Fruit fly (Drosophila melanogaster): ENCODE measurements around the gene CG43736.

The CG43736 gene

DNA sequence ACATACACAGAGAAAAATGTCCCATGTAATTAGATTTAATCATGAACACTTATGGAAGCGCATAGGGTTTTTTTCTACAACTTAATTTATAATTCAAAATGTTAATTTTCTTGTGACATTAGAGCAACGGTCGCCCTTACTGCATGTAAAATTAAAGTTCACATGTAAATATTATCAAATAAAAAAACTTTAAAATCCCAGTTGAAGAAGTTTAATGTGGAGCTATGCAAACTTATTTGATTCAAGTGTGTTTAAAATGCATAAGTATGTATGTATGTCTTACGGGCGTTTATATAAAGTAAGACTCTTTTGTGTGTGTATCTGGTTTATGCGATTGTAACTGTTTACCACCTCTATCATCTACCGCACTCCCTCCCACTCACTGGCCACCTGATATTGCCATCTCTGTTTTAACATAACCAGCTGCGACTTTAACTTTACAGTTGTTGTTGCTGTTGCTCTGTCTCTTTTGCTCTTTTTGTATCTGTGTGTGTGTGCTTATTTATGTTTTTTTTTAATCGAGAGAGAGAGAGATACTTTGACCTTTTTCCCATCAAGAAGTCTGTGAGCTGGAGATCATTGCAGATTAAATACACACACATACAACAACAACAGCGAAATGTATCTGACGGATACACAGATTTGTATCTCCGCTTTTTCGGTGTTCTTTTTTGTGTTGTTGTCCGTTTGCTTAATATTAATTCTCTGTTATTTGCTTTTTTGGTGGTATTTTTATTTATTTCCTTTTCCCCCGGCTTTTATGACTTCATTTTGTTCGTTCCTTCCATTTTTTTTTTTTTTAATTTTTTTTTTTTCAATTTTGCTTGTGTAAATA lies 8.1 kb upstream of the CG43736 start:
- TF ChIP-seq ham (GFP tag; IDR thresholded peaks at IDR 0.05) (no peak), bigmax (GFP tag; optimal IDR thresholded peaks at IDR 0.05) (no peak), cg (GFP tag; optimal IDR thresholded peaks at IDR 0.05) (peak; percentile 93), z (GFP tag; IDR thresholded peaks at IDR 0.05) (no peak), gfzf (GFP tag; optimal IDR thresholded peaks at IDR 0.05) (no peak), NC2α (GFP tag; optimal IDR thresholded peaks at IDR 0.05) (peak; percentile 73), Myb (GFP tag; optimal IDR thresholded peaks at IDR 0.05) (peak; percentile 50), pros (GFP tag; optimal IDR thresholded peaks at IDR 0.05) (peak; percentile 89), Usf (GFP tag; optimal IDR thresholded peaks at IDR 0.05) (peak; percentile 62), CG2712 (tag; optimal IDR thresholded peaks at IDR 0.05) (peak; percentile 86), sim (GFP tag; IDR thresholded peaks at IDR 0.05) (peak; percentile 18; the same call in 1 of the 2 replicates), CG7786 (GFP tag; optimal IDR thresholded peaks at IDR 0.05) (peak; percentile 75), pho (GFP tag; optimal IDR thresholded peaks at IDR 0.05) (peak; percentile 70), sima (GFP tag; optimal IDR thresholded peaks at IDR 0.05) (peak; percentile 59), CrebB (tag; optimal IDR thresholded peaks at IDR 0.05) (peak; percentile 71), CG12236 (GFP tag; optimal IDR thresholded peaks at IDR 0.05) (peak; percentile 67), CG7987 (GFP tag; optimal IDR thresholded peaks at IDR 0.05) (peak; percentile 22), CG5953 (GFP tag; IDR thresholded peaks at IDR 0.05) (peak; percentile 50; the same call in 1 of the 2 replicates), Atf6 (GFP tag; IDR thresholded peaks at IDR 0.05) (peak; percentile 84), CG4424 (GFP tag; optimal IDR thresholded peaks at IDR 0.05) (peak; percentile 70), schlank (tag; optimal IDR thresholded peaks at IDR 0.05) (peak; percentile 7), CG18011 (GFP tag; optimal IDR thresholded peaks at IDR 0.05) (peak; percentile 50), NC2β (GFP tag; optimal IDR thresholded peaks at IDR 0.05) (peak; percentile 61), CG1832 (GFP tag; optimal IDR thresholded peaks at IDR 0.05) (peak; percentile 60), CG15601 (tag; optimal IDR thresholded peaks at IDR 0.05) (peak; percentile 92), chm (GFP tag; IDR thresholded peaks at IDR 0.05) (peak; percentile 60; the same call in 1 of the 2 replicates), cad (GFP tag; optimal IDR thresholded peaks at IDR 0.05) (no peak), salm (tag; optimal IDR thresholded peaks at IDR 0.05) (peak; percentile 86), ewg (GFP tag; optimal IDR thresholded peaks at IDR 0.05) (peak; percentile 87), sens-2 (GFP tag; IDR thresholded peaks at IDR 0.05) (no peak), CG6272 (GFP tag; IDR thresholded peaks at IDR 0.05) (0 out of 2 replicates have a peak, but pooled peaks have one; percentile 14), tgo (GFP tag; IDR thresholded peaks at IDR 0.05) (peak; percentile 52), slp2 (GFP tag; optimal IDR thresholded peaks at IDR 0.05) (peak; percentile 57), Sox100B (GFP tag; optimal IDR thresholded peaks at IDR 0.05) (peak; percentile 90), Awh (GFP tag; IDR thresholded peaks at IDR 0.05) (0 out of 2 replicates have a peak, but pooled peaks have one; percentile 13), CG3847 (GFP tag; IDR thresholded peaks at IDR 0.05) (peak; percentile 69), CG33213 (GFP tag; optimal IDR thresholded peaks at IDR 0.05) (peak; percentile 60), fu2 (GFP tag; optimal IDR thresholded peaks at IDR 0.05) (peak; percentile 42), CG15514 (GFP tag; optimal IDR thresholded peaks at IDR 0.05) (peak; percentile 29), CG11085 (GFP tag; IDR thresholded peaks at IDR 0.05) (no peak), sd (tag; optimal IDR thresholded peaks at IDR 0.05) (peak; percentile 69), bcd (GFP tag; optimal IDR thresholded peaks at IDR 0.05) (peak; percentile 84), HmgZ (tag; optimal IDR thresholded peaks at IDR 0.05) (peak; percentile 83), HmgD (GFP tag; optimal IDR thresholded peaks at IDR 0.05) (no peak), ttk (GFP tag; IDR thresholded peaks at IDR 0.05) (0 out of 2 replicates have a peak, but pooled peaks have one; percentile 17), CG12104 (GFP tag; optimal IDR thresholded peaks at IDR 0.05) (peak; percentile 78), CG13894 (tag; optimal IDR thresholded peaks at IDR 0.05) (peak; percentile 57), CG31365 (tag; optimal IDR thresholded peaks at IDR 0.05) (no peak), CG9215 (GFP tag; IDR thresholded peaks at IDR 0.05) (0 out of 2 replicates have a peak, but pooled peaks have one; percentile 19)

Data from whole organism, embryonic.